Worm (Caenorhabditis elegans) whole organism, midembryonic: ENCODE data around the gene wht-1.

Experiments
- T22C8.4 ChIP-seq: fragments of 200-800 bp; sonication (Bioruptor generic); IDR thresholded peaks from 2 replicates; pipeline ENCODE4 v1.3.6; 2022; ENCODE audit warnings: missing genetic modification characterization, missing compliant biosample characterization
- cog-1 ChIP-seq: sonication (generic microtip); optimal IDR thresholded peaks from 2 replicates; lab custom pipeline; 2016; ENCODE audit warnings: missing genetic modification characterization, missing compliant biosample characterization
- med-1 ChIP-seq: sonication (generic microtip); optimal IDR thresholded peaks from 2 replicates; lab custom pipeline; 2017; ENCODE audit warnings: missing genetic modification characterization, mild to moderate bottlenecking, missing compliant biosample characterization, antibody characterized with exemption, missing genetic modification reagents; ENCODE audit not compliant: insufficient read depth
- ref-1 ChIP-seq: fragments of 200-800 bp; sonication (Bioruptor generic); conservative IDR thresholded peaks from 2 replicates; pipeline ENCODE4 v1.3.6; 2022; ENCODE audit warnings: missing genetic modification reagents, missing genetic modification characterization, missing compliant biosample characterization
- tab-1 ChIP-seq: fragments of 200-800 bp; sonication (Bioruptor generic); IDR thresholded peaks from 2 replicates; pipeline ENCODE4 v1.3.6; 2022; ENCODE audit warnings: missing genetic modification characterization, missing compliant biosample characterization
- ztf-23 ChIP-seq: fragments of 200-800 bp; sonication (Bioruptor generic); IDR thresholded peaks from 2 replicates; pipeline ENCODE4 v1.3.6; 2022; ENCODE audit warnings: missing genetic modification reagents, missing genetic modification characterization, missing compliant biosample characterization

DNA sequence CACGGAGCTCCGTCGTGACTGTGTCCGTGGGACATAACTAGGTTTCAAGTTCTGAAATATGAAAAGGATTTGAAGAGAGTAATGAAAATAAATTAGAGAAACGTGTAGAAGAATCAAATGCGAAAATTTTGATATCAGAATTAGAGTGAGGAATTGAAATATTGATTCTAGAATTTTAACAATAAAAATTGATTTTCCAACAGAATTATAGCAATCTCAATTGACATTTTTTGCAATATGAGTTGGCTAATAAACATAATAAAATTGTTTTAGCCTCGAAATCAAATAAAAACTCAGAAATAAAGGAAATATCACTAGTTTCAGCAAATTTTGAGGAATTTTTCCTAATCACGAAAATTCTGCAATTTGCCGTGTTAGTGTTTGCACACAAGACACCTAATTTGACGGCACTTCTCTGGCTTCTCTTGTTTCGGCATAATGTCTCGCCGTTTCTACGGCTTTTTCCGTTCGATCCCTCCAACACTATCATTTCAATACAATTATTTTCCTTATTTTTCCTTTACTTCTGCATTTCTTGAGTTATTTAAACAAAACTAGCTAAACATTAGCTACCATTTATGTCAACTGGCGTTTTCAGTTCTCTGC lies 28.8 kb upstream of the wht-1 start, which contains the start of gene nmt-1:
- TF ChIP-seq cog-1 (tag; lab: Kevin White, UChicago) (no peak), ref-1 (no peak), ztf-23 (GFP tag; lab: Robert Waterston, UW) (no peak), T22C8.4 (GFP tag; lab: Robert Waterston, UW) (no peak), med-1 (GFP tag; lab: Kevin White, UChicago) (no peak), tab-1 (GFP tag; lab: Robert Waterston, UW) (no peak)
